Worm (Caenorhabditis elegans): ENCODE results near the gene pqn-89.

The pqn-89 gene

ce11 chrIV:6556624-6557368, 50.3 kb downstream of the pqn-89 start, which contains the start of gene try-3 (continued):
- peak; percentile 64 for TF ChIP-seq tbx-2 (tag; optimal IDR thresholded peaks at IDR 0.05)
- TF ChIP-seq lin-13 (GFP tag; optimal IDR thresholded peaks at IDR 0.05), result peak; percentile 73
- peak; percentile 53; the same call in 1 of the 2 replicates for TF ChIP-seq ceh-88 (GFP tag; IDR thresholded peaks at IDR 0.05)
- no peak for TF ChIP-seq ceh-90 (tag; optimal IDR thresholded peaks at IDR 0.05)
- TF ChIP-seq nhr-71 (tag; optimal IDR thresholded peaks at IDR 0.05), result peak; percentile 83
- peak; percentile 22 for TF ChIP-seq nhr-237 (tag; optimal IDR thresholded peaks at IDR 0.05)
- TF ChIP-seq mdl-1 (tag; optimal IDR thresholded peaks at IDR 0.05), result peak in 1 of 2 experiments; percentile 40
- TF ChIP-seq lin-35 (GFP tag; optimal IDR thresholded peaks at IDR 0.05), result peak; percentile 75 to 78
- no peak for TF ChIP-seq aha-1 (tag; optimal IDR thresholded peaks at IDR 0.05)
- TF ChIP-seq xbp-1 (tag; optimal IDR thresholded peaks at IDR 0.05), result peak; percentile 62
- peak; percentile 30 for TF ChIP-seq isw-1 (GFP tag; IDR thresholded peaks at IDR 0.05)
- TF ChIP-seq ztf-11 (tag; optimal IDR thresholded peaks at IDR 0.05), result peak in 1 of 2 experiments; percentile 31
- peak; percentile 35 for TF ChIP-seq irx-1 (tag; optimal IDR thresholded peaks at IDR 0.05)
- TF ChIP-seq alr-1 (tag; optimal IDR thresholded peaks at IDR 0.05; ENCODE audit: borderline replicate concordance), result no peak
- no peak for TF ChIP-seq ztf-4 (tag; optimal IDR thresholded peaks at IDR 0.05)
- no peak for TF ChIP-seq sptf-1 (tag; optimal IDR thresholded peaks at IDR 0.05)
- peak; percentile 85 for TF ChIP-seq snu-23 (GFP tag; optimal IDR thresholded peaks at IDR 0.05)
- TF ChIP-seq lin-14 (GFP tag; optimal IDR thresholded peaks at IDR 0.05), result peak; percentile 78
- peak; percentile 84 for TF ChIP-seq rnt-1 (tag; optimal IDR thresholded peaks at IDR 0.05)
- TF ChIP-seq lir-3 (tag; optimal IDR thresholded peaks at IDR 0.05; ENCODE audit: poor library complexity), result peak; percentile 54
- TF ChIP-seq skn-1 (tag; optimal IDR thresholded peaks at IDR 0.05), result peak; percentile 72
- TF ChIP-seq nhr-20 (tag; optimal IDR thresholded peaks at IDR 0.05), result peak; percentile 79
- TF ChIP-seq mef-2 (tag; optimal IDR thresholded peaks at IDR 0.05), result no peak
- TF ChIP-seq egl-13 (tag; optimal IDR thresholded peaks at IDR 0.05), result peak; percentile 66
- no peak for TF ChIP-seq unc-62 (GFP tag; optimal IDR thresholded peaks at IDR 0.05)
- TF ChIP-seq swsn-7 (tag; optimal IDR thresholded peaks at IDR 0.05), result peak; percentile 74
- no peak for TF ChIP-seq hpl-2 (GFP tag; optimal IDR thresholded peaks at IDR 0.05)
- TF ChIP-seq Y116A8C.19 (tag; optimal IDR thresholded peaks at IDR 0.05; ENCODE audit: borderline replicate concordance), result no peak
- TF ChIP-seq fkh-10 (GFP tag; optimal IDR thresholded peaks at IDR 0.05), result peak; percentile 43
- peak; percentile 2 for TF ChIP-seq F16B12.6 (tag; optimal IDR thresholded peaks at IDR 0.05)
- peak; percentile 46 to 59 (median 48) for TF ChIP-seq dpl-1 (GFP tag; optimal IDR thresholded peaks at IDR 0.05)
- peak; percentile 59 for TF ChIP-seq nhr-90 (tag; optimal IDR thresholded peaks at IDR 0.05; ENCODE audit: poor library complexity)
- peak; percentile 51 for TF ChIP-seq unc-130 (tag; optimal IDR thresholded peaks at IDR 0.05)
- no peak for TF ChIP-seq blmp-1 (tag; optimal IDR thresholded peaks at IDR 0.05)
- peak; percentile 62 for TF ChIP-seq nhr-77 (tag; optimal IDR thresholded peaks at IDR 0.05)
- TF ChIP-seq nhr-19 (GFP tag; conservative IDR thresholded peaks at IDR 0.05), result peak; percentile 60
- no peak for TF ChIP-seq zag-1 (tag; optimal IDR thresholded peaks at IDR 0.05)
- no peak for TF ChIP-seq sox-4 (tag; optimal IDR thresholded peaks at IDR 0.05)
- no peak for TF ChIP-seq pqm-1 (tag; optimal IDR thresholded peaks at IDR 0.05)
- TF ChIP-seq C04F5.9 (tag; optimal IDR thresholded peaks at IDR 0.05), result no peak
- TF ChIP-seq vab-15 (tag; optimal IDR thresholded peaks at IDR 0.05), result no peak
- peak; percentile 52 for TF ChIP-seq grh-1 (GFP tag; IDR thresholded peaks at IDR 0.05)
- TF ChIP-seq jun-1 (tag; optimal IDR thresholded peaks at IDR 0.05), result no peak
- TF ChIP-seq efl-3 (GFP tag; optimal IDR thresholded peaks at IDR 0.05), result no peak
- no peak for TF ChIP-seq fkh-4 (tag; optimal IDR thresholded peaks at IDR 0.05; ENCODE audit: borderline replicate concordance)
- TF ChIP-seq elt-2 (tag; optimal IDR thresholded peaks at IDR 0.05), result peak; percentile 5
- TF ChIP-seq egl-27 (tag; optimal IDR thresholded peaks at IDR 0.05), result no peak
- no peak for TF ChIP-seq nhr-28 (tag; optimal IDR thresholded peaks at IDR 0.05)
- no peak for TF ChIP-seq hlh-4 (tag; optimal IDR thresholded peaks at IDR 0.05)
- peak; percentile 60 to 72 for TF ChIP-seq efl-1 (optimal IDR thresholded peaks at IDR 0.05)
- peak; percentile 56 to 95 for TF ChIP-seq efl-1 (GFP tag; optimal IDR thresholded peaks at IDR 0.05 in 1 of 2)
- peak; percentile 50 for TF ChIP-seq unc-86 (tag; optimal IDR thresholded peaks at IDR 0.05)

Measured in whole organism, L1 larva.